Worm (Caenorhabditis elegans) whole organism, midembryonic: ENCODE results near the gene C29E4.14.

Source experiments
- cog-1 ChIP-seq: sonication (generic microtip); optimal IDR thresholded peaks from 2 replicates; lab custom pipeline; 2016; ENCODE audit warnings: missing genetic modification characterization, missing compliant biosample characterization
- flt-1 ChIP-seq: fragments of 200-800 bp; sonication (Bioruptor generic); IDR thresholded peaks from 2 replicates; pipeline ENCODE4 v1.3.6; 2022; ENCODE audit warnings: missing genetic modification characterization, missing compliant biosample characterization
- klf-2 ChIP-seq: fragments of 200-800 bp; sonication (Bioruptor generic); conservative IDR thresholded peaks from 2 replicates; pipeline ENCODE4 v1.3.6; 2022; ENCODE audit warnings: missing genetic modification reagents, missing genetic modification characterization, missing compliant biosample characterization
- med-1 ChIP-seq: sonication (generic microtip); optimal IDR thresholded peaks from 2 replicates; lab custom pipeline; 2017; ENCODE audit warnings: missing genetic modification characterization, mild to moderate bottlenecking, missing compliant biosample characterization, antibody characterized with exemption, missing genetic modification reagents; ENCODE audit not compliant: insufficient read depth
- tab-1 ChIP-seq: fragments of 200-800 bp; sonication (Bioruptor generic); IDR thresholded peaks from 2 replicates; pipeline ENCODE4 v1.3.6; 2022; ENCODE audit warnings: missing genetic modification characterization, missing compliant biosample characterization

ce11 chrIII:7872776-7873175 lies 47.1 kb upstream of the C29E4.14 start:
- TF ChIP-seq tab-1 (GFP tag; lab: Robert Waterston, UW): no peak
- TF ChIP-seq klf-2: no peak
- TF ChIP-seq cog-1 (tag; lab: Kevin White, UChicago): no peak
- no peak for TF ChIP-seq flt-1
- no peak for TF ChIP-seq med-1 (GFP tag; lab: Kevin White, UChicago)
